Worm (Caenorhabditis elegans) whole organism, L2 larva: ENCODE measurements around the gene exc-7.

Experiments
- aly-2 ChIP-seq: fragments of 150-350 bp; optimal IDR thresholded peaks from 2 replicates; lab custom pipeline; 2014; ENCODE audit warnings: missing biosample characterization, missing genetic modification characterization
- lin-39 ChIP-seq: fragments of 150-350 bp; optimal IDR thresholded peaks from 2 replicates; lab custom pipeline; 2014; ENCODE audit warnings: missing biosample characterization, missing genetic modification reagents, missing genetic modification characterization
- nhr-77 ChIP-seq: fragments of 150-350 bp; optimal IDR thresholded peaks from 2 replicates; lab custom pipeline; 2014; ENCODE audit warnings: missing biosample characterization, missing genetic modification characterization
- unc-62 ChIP-seq: fragments of 150-350 bp; optimal IDR thresholded peaks from 2 replicates; lab custom pipeline; 2014; ENCODE audit warnings: missing biosample characterization, missing genetic modification reagents, missing genetic modification characterization

DNA sequence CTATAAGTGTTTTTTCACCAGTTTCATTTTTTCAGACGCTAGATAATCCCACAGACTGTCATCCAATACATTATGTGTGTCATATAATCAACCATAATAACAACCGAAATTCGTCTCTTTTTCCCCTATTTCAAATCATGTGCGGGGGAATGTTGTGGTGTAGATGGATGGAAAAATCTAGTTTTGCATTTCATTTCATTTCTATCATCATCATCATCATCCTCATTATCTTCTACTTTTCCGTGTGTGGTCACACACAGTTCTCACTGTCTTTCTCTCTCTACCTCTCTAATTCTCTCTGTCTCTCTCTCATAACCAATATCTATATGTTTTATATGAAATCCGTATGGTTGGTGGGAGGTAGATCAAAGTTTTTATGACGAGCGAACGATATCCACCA is 2.4 kb upstream of the exc-7 start:
- no peak for TF ChIP-seq unc-62
- TF ChIP-seq aly-2 (tag; lab: Kevin White, UChicago): no peak
- TF ChIP-seq lin-39 (tag; lab: Kevin White, UChicago): no peak
- no peak for TF ChIP-seq nhr-77 (tag; lab: Kevin White, UChicago)
